Worm (Caenorhabditis elegans) whole organism, young adult: ENCODE data around the gene noca-2.
A peak's percentile ranks its signal among the peaks of the same experiment; 100 is the strongest.

Experiments
- C17E4.6 ChIP-seq: fragments of 200-800 bp; sonication (Bioruptor generic); IDR thresholded peaks from 2 replicates; pipeline ENCODE4 v1.3.6; 2022; ENCODE audit warnings: missing genetic modification reagents, missing genetic modification characterization, missing compliant biosample characterization
- F39B2.1 ChIP-seq: fragments of 200-800 bp; sonication (Bioruptor generic); IDR thresholded peaks from 2 replicates; pipeline ENCODE4 v1.3.6; 2022; ENCODE audit warnings: missing genetic modification reagents, missing genetic modification characterization, missing compliant biosample characterization
- T07F8.4 ChIP-seq: sonication (generic microtip); optimal IDR thresholded peaks from 2 replicates; lab custom pipeline; 2016; ENCODE audit warnings: mild to moderate bottlenecking, missing genetic modification characterization, moderate library complexity, missing compliant biosample characterization
- Y79H2A.3 ChIP-seq: fragments of 200-800 bp; sonication (Bioruptor generic); conservative IDR thresholded peaks from 2 replicates; pipeline ENCODE4 v1.3.6; 2022; ENCODE audit warnings: missing genetic modification reagents, missing genetic modification characterization, missing compliant biosample characterization
- Y95B8A.8 ChIP-seq: fragments of 200-800 bp; sonication (Bioruptor generic); IDR thresholded peaks from 2 replicates; pipeline ENCODE4 v1.3.6; 2022; ENCODE audit warnings: missing genetic modification reagents, missing genetic modification characterization, missing compliant biosample characterization
- ZK185.1 ChIP-seq: sonication (generic microtip); optimal IDR thresholded peaks from 2 replicates; lab custom pipeline; 2016; ENCODE audit warnings: mild to moderate bottlenecking, missing genetic modification characterization, missing compliant biosample characterization; ENCODE audit not compliant: poor library complexity, severe bottlenecking
- akir-1 ChIP-seq: fragments of 200-800 bp; sonication (Bioruptor generic); optimal IDR thresholded peaks from 2 replicates; lab custom pipeline; 2018; ENCODE audit warnings: mild to moderate bottlenecking, missing genetic modification characterization, moderate library complexity, missing compliant biosample characterization
- aptf-2 ChIP-seq: fragments of 200-800 bp; sonication (Bioruptor generic); conservative IDR thresholded peaks from 2 replicates; pipeline ENCODE4 v1.3.6; 2022; ENCODE audit warnings: missing genetic modification reagents, missing genetic modification characterization, missing compliant biosample characterization
- atf-7 ChIP-seq: sonication (generic microtip); optimal IDR thresholded peaks from 2 replicates; lab custom pipeline; 2017; ENCODE audit warnings: mild to moderate bottlenecking, missing genetic modification characterization, missing compliant biosample characterization
- athp-1 ChIP-seq: sonication (generic microtip); optimal IDR thresholded peaks from 2 replicates; lab custom pipeline; 2017; ENCODE audit warnings: mild to moderate bottlenecking, missing genetic modification characterization, missing compliant biosample characterization
- bed-1 ChIP-seq: fragments of 200-800 bp; sonication (Bioruptor generic); IDR thresholded peaks from 2 replicates; pipeline ENCODE4 v1.3.6; 2022; ENCODE audit warnings: missing genetic modification reagents, missing genetic modification characterization, missing compliant biosample characterization
- ceh-27 ChIP-seq: fragments of 200-800 bp; sonication (Bioruptor generic); optimal IDR thresholded peaks from 2 replicates; lab custom pipeline; 2018; ENCODE audit warnings: mild to moderate bottlenecking, missing genetic modification characterization, moderate library complexity, missing compliant biosample characterization
- ceh-58 ChIP-seq: fragments of 200-800 bp; sonication (Bioruptor generic); IDR thresholded peaks from 2 replicates; pipeline ENCODE4 v1.3.6; 2022; ENCODE audit warnings: missing genetic modification characterization, missing compliant biosample characterization
- ceh-91 ChIP-seq: fragments of 200-800 bp; sonication (Bioruptor generic); IDR thresholded peaks from 2 replicates; pipeline ENCODE4 v1.3.6; 2022; ENCODE audit warnings: missing genetic modification reagents, missing genetic modification characterization, missing compliant biosample characterization
- dox-1 ChIP-seq: fragments of 200-800 bp; sonication (Bioruptor generic); IDR thresholded peaks from 2 replicates; pipeline ENCODE4 v1.3.6; 2022; ENCODE audit warnings: missing genetic modification reagents, missing genetic modification characterization, missing compliant biosample characterization
- egl-44 ChIP-seq: fragments of 200-800 bp; sonication (Bioruptor generic); IDR thresholded peaks from 2 replicates; pipeline ENCODE4 v1.3.6; 2022; ENCODE audit warnings: missing genetic modification reagents, missing genetic modification characterization, missing compliant biosample characterization
- egrh-3 ChIP-seq: fragments of 200-800 bp; sonication (Bioruptor generic); IDR thresholded peaks from 2 replicates; pipeline ENCODE4 v1.3.6; 2022; ENCODE audit warnings: missing genetic modification reagents, missing genetic modification characterization, missing compliant biosample characterization
- ets-4 ChIP-seq: fragments of 200-800 bp; sonication (Bioruptor generic); optimal IDR thresholded peaks from 2 replicates; lab custom pipeline; 2018; ENCODE audit warnings: mild to moderate bottlenecking, missing genetic modification characterization, missing compliant biosample characterization
- gei-17 ChIP-seq: fragments of 200-800 bp; sonication (Bioruptor generic); optimal IDR thresholded peaks from 2 replicates; lab custom pipeline; 2018; ENCODE audit warnings: mild to moderate bottlenecking, missing genetic modification characterization, missing compliant biosample characterization
- hlh-26 ChIP-seq: fragments of 200-800 bp; sonication (Bioruptor generic); conservative IDR thresholded peaks from 2 replicates; pipeline ENCODE4 v1.3.6; 2022; ENCODE audit warnings: missing genetic modification reagents, missing genetic modification characterization, missing compliant biosample characterization
- lag-1 ChIP-seq: fragments of 200-800 bp; sonication (Bioruptor generic); IDR thresholded peaks from 2 replicates; pipeline ENCODE4 v1.3.6; 2022; ENCODE audit warnings: missing genetic modification reagents, missing genetic modification characterization, missing compliant biosample characterization
- let-607 ChIP-seq, 2 experiments: fragments of 200-800 bp in 1 of 2; sonication (Bioruptor generic) in 1 of 2; sonication (generic microtip) in 1 of 2; optimal IDR thresholded peaks; 2 replicates each; lab custom pipeline; 2016 to 2018; ENCODE audit warnings: mild to moderate bottlenecking in 2 of 2, missing compliant biosample characterization in 2 of 2, missing genetic modification characterization in 2 of 2, moderate library complexity in 2 of 2, missing genotype in 1 of 2
- lin-26 ChIP-seq: fragments of 200-800 bp; sonication (Bioruptor generic); IDR thresholded peaks from 2 replicates; pipeline ENCODE4 v1.3.6; 2022; ENCODE audit warnings: missing genetic modification reagents, missing genetic modification characterization, missing compliant biosample characterization
- lin-35 ChIP-seq, 3 experiments: fragments of 150-350 bp in 2 of 3; sonication (generic microtip) in 1 of 3; optimal IDR thresholded peaks; 2 replicates each; lab custom pipeline; 2014 to 2018; ENCODE audit warnings: missing biosample characterization in 3 of 3, missing genetic modification characterization in 3 of 3, missing genetic modification reagents in 3 of 3
- lsl-1 ChIP-seq: fragments of 200-800 bp; sonication (Bioruptor generic); optimal IDR thresholded peaks from 2 replicates; lab custom pipeline; 2018; ENCODE audit warnings: mild to moderate bottlenecking, missing genetic modification characterization, moderate library complexity, missing compliant biosample characterization
- lsy-27 ChIP-seq: sonication (generic microtip); optimal IDR thresholded peaks from 2 replicates; lab custom pipeline; 2017; ENCODE audit warnings: missing genetic modification characterization, mild to moderate bottlenecking, missing compliant biosample characterization, antibody characterized with exemption, missing genotype, borderline replicate concordance; ENCODE audit not compliant: insufficient read depth
- madf-10 ChIP-seq: sonication (generic microtip); optimal IDR thresholded peaks from 2 replicates; lab custom pipeline; 2016; ENCODE audit warnings: mild to moderate bottlenecking, missing genetic modification characterization, missing compliant biosample characterization
- mel-28 ChIP-seq: sonication (generic microtip); optimal IDR thresholded peaks from 2 replicates; lab custom pipeline; 2016; ENCODE audit warnings: borderline replicate concordance, mild to moderate bottlenecking, missing genetic modification characterization, missing compliant biosample characterization
- mes-4 ChIP-seq: sonication (generic microtip); optimal IDR thresholded peaks from 2 replicates; lab custom pipeline; 2016; ENCODE audit warnings: missing genotype, missing genetic modification characterization, missing compliant biosample characterization
- nfya-1 ChIP-seq: sonication (generic microtip); optimal IDR thresholded peaks from 2 replicates; lab custom pipeline; 2017; ENCODE audit warnings: antibody characterized with exemption, missing compliant biosample characterization, missing genetic modification characterization, borderline replicate concordance; ENCODE audit not compliant: insufficient read depth
- nfya-2 ChIP-seq: fragments of 200-800 bp; sonication (Bioruptor generic); IDR thresholded peaks from 2 replicates; pipeline ENCODE4 v1.3.6; 2022; ENCODE audit warnings: missing genetic modification reagents, missing genetic modification characterization, missing compliant biosample characterization
- nfyb-1 ChIP-seq: fragments of 200-800 bp; sonication (Bioruptor generic); IDR thresholded peaks from 2 replicates; pipeline ENCODE4 v1.3.6; 2022; ENCODE audit warnings: missing genetic modification reagents, missing genetic modification characterization, missing compliant biosample characterization
- nhr-80 ChIP-seq: sonication (generic microtip); optimal IDR thresholded peaks from 2 replicates; lab custom pipeline; 2016; ENCODE audit warnings: missing genetic modification characterization, missing compliant biosample characterization
- pha-4 ChIP-seq: fragments of 150-350 bp; sonication (generic microtip); optimal IDR thresholded peaks from 2 replicates; lab custom pipeline; 2014; ENCODE audit warnings: missing biosample characterization, missing genetic modification reagents, missing genetic modification characterization
- repo-1 ChIP-seq: sonication (generic microtip); optimal IDR thresholded peaks from 2 replicates; lab custom pipeline; 2017; ENCODE audit warnings: mild to moderate bottlenecking, missing genetic modification characterization, missing compliant biosample characterization
- sdz-38 ChIP-seq: sonication (generic microtip); optimal IDR thresholded peaks from 2 replicates; lab custom pipeline; 2016; ENCODE audit warnings: missing genotype, missing genetic modification characterization, missing compliant biosample characterization
- snpc-1.1 ChIP-seq: sonication (generic microtip); optimal IDR thresholded peaks from 2 replicates; lab custom pipeline; 2017; ENCODE audit warnings: missing genetic modification characterization, mild to moderate bottlenecking, missing compliant biosample characterization, antibody characterized with exemption, moderate library complexity, missing genotype, missing genetic modification reagents; ENCODE audit not compliant: insufficient read depth
- snpc-1.3 ChIP-seq: sonication (generic microtip); optimal IDR thresholded peaks from 2 replicates; lab custom pipeline; 2017; ENCODE audit warnings: missing genetic modification characterization, mild to moderate bottlenecking, missing compliant biosample characterization, antibody characterized with exemption, moderate library complexity, missing genotype, missing genetic modification reagents; ENCODE audit not compliant: insufficient read depth
- snpc-4 ChIP-seq, 5 experiments: fragments of 150-350 bp in 1 of 5; sonication (generic microtip) in 4 of 5; optimal IDR thresholded peaks; 2 replicates each; lab custom pipeline; 2014 to 2018; ENCODE audit warnings: missing genetic modification characterization in 5 of 5, missing biosample characterization in 3 of 5, antibody characterized with exemption in 2 of 5, mild to moderate bottlenecking in 2 of 5, missing compliant biosample characterization in 2 of 5, missing genotype in 2 of 5, moderate library complexity in 2 of 5, missing genetic modification reagents in 1 of 5
- unc-62 ChIP-seq: fragments of 150-350 bp; optimal IDR thresholded peaks from 2 replicates; lab custom pipeline; 2014; ENCODE audit warnings: missing biosample characterization, missing genetic modification reagents, missing genetic modification characterization
- zfh-2 ChIP-seq: fragments of 200-800 bp; sonication (Bioruptor generic); conservative IDR thresholded peaks from 2 replicates; pipeline ENCODE4 v1.3.6; 2022; ENCODE audit warnings: missing genetic modification reagents, missing genetic modification characterization, missing compliant biosample characterization
- ztf-25 ChIP-seq: fragments of 200-800 bp; sonication (Bioruptor generic); IDR thresholded peaks from 2 replicates; pipeline ENCODE4 v1.3.6; 2022; ENCODE audit warnings: missing genetic modification reagents, missing genetic modification characterization, missing compliant biosample characterization
- ztf-3 ChIP-seq: fragments of 200-800 bp; sonication (Bioruptor generic); optimal IDR thresholded peaks from 2 replicates; lab custom pipeline; 2018; ENCODE audit warnings: mild to moderate bottlenecking, missing genetic modification characterization, missing compliant biosample characterization

noca-2 gene

DNA sequence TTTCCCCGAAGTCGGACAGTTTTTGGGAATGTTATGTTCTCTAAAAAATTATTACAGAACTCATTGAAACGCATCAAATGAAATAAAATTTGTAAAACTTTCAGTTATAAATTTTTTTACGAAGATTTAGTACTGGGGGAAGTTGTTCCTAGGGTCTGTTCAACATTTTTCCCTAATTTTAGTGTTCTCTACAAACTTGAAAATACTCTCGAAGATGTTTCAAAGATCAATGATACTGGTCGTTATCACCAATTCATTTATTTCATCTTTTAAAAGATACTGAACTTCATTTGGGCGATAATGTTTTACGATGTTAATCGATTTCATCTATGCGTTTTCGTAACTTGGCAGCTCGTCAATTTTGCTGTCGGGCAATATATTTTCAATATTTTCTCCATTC lies 35.3 kb downstream of the noca-2 start, which contains the start of gene C44C10.3:
TSS of gene C44C10.3 (plus strand) at position 301 of the 400 bp plus-strand sequence.
- TF ChIP-seq lsl-1 (GFP tag; lab: Kevin White, UChicago) (no peak), egl-44 (GFP tag; lab: Robert Waterston, UW) (no peak), ZK185.1 (tag; lab: Kevin White, UChicago) (no peak), gei-17 (GFP tag; lab: Kevin White, UChicago) (no peak), Y95B8A.8 (GFP tag; lab: Robert Waterston, UW) (no peak), Y79H2A.3 (no peak)
- TF ChIP-seq, all 124 proteins: peak for 0

ce11 chrX:11710229-11710628 lies 43.3 kb downstream of the noca-2 start, which contains the start of gene C44C10.11:
TSS of gene C44C10.11 (minus strand) at chrX:11710343.
- no peak for TF ChIP-seq ceh-58 (GFP tag; lab: Robert Waterston, UW)
- TF ChIP-seq atf-7 (tag; lab: Kevin White, UChicago): peak; percentile 75
- no peak for TF ChIP-seq mel-28 (tag; lab: Kevin White, UChicago)
- TF ChIP-seq pha-4 (tag; lab: Kevin White, UChicago): no peak
- TF ChIP-seq lsy-27 (tag; lab: Kevin White, UChicago): no peak
- TF ChIP-seq nfya-1 (tag; lab: Kevin White, UChicago): no peak
- peak; percentile 80 for TF ChIP-seq ets-4 (GFP tag; lab: Kevin White, UChicago)
- no peak for TF ChIP-seq aptf-2 (GFP tag; lab: Robert Waterston, UW)
- TF ChIP-seq ZK185.1 (tag; lab: Kevin White, UChicago): no peak
- TF ChIP-seq unc-62: peak; percentile 49
- no peak for TF ChIP-seq ceh-27
- no peak for TF ChIP-seq ceh-91 (GFP tag; lab: Robert Waterston, UW)
- no peak for TF ChIP-seq snpc-4 (GFP tag; optimal IDR thresholded peaks at IDR 0.05; lab: Kevin White, UChicago)
- no peak for TF ChIP-seq snpc-4 (tag; optimal IDR thresholded peaks at IDR 0.05; lab: Kevin White, UChicago)
- no peak for TF ChIP-seq C17E4.6 (GFP tag; lab: Robert Waterston, UW)
- no peak for TF ChIP-seq F39B2.1
- peak; percentile 99 for TF ChIP-seq nhr-80
- no peak for TF ChIP-seq mes-4 (tag; lab: Kevin White, UChicago)
- TF ChIP-seq nfya-2 (GFP tag; lab: Robert Waterston, UW): no peak
- no peak for TF ChIP-seq athp-1
- no peak for TF ChIP-seq hlh-26
- TF ChIP-seq let-607 (tag; optimal IDR thresholded peaks at IDR 0.05; lab: Kevin White, UChicago): peak; percentile 88 to 91

DNA sequence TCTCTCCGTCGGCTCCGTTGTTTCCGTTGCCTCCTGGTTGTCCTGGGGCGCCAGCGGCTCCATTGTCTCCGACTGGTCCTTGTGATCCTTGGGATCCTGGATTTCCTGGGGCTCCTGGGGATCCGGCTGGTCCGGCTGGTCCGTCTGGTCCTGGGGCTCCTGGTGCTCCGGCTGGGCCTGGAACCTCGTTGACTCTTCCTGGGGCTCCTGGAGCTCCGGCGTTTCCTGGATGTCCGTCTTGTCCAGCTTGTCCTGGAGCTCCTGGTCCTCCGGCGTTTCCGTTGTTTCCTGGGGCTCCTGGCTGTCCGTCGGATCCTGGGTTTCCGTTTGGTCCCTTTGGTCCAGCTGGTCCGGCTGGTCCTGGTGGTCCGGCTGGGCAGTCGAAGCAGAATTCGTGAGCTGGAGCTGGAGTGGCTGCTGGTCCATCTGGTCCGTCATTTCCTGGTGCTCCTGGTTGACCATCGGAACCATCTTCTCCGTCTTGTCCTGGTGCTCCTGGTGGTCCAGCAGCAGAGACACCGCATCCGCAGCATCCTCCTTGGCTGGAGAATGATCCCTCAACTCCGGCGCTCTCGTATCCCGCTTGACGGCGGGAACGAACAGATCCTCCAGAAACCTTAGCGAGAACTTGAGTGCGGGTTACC lies 44.6 kb downstream of the noca-2 start:
- TF ChIP-seq ztf-25 (GFP tag; lab: Robert Waterston, UW) (0 out of 2 replicates have a peak, but pooled peaks have one; percentile 13), lag-1 (GFP tag; lab: Robert Waterston, UW) (no peak), snpc-1.3 (tag; lab: Kevin White, UChicago) (no peak), bed-1 (no peak), madf-10 (tag; lab: Kevin White, UChicago) (no peak), akir-1 (GFP tag; lab: Kevin White, UChicago) (no peak), zfh-2 (GFP tag; lab: Robert Waterston, UW) (peak; percentile 90), T07F8.4 (tag; lab: Kevin White, UChicago) (no peak), ztf-3 (GFP tag; lab: Kevin White, UChicago) (no peak), snpc-1.1 (no peak), egrh-3 (GFP tag; lab: Robert Waterston, UW) (peak; percentile 95), repo-1 (tag; lab: Kevin White, UChicago) (no peak), lin-26 (GFP tag; lab: Robert Waterston, UW) (no peak), dox-1 (no peak), nfyb-1 (GFP tag; lab: Robert Waterston, UW) (0 out of 2 replicates have a peak, but pooled peaks have one; percentile 17), Y95B8A.8 (GFP tag; lab: Robert Waterston, UW) (no peak), hlh-26 (no peak), sdz-38 (tag; lab: Kevin White, UChicago) (no peak), lin-35 (GFP tag; optimal IDR thresholded peaks at IDR 0.05; lab: Kevin White, UChicago) (no peak)
